Fruit fly (Drosophila melanogaster): ENCODE measurements around the gene CG14691.

CG14691 gene

dm6 chr3R:10761980-10762379 lies 6.5 kb upstream of the CG14691 start:
- TF ChIP-seq Dll (optimal IDR thresholded peaks at IDR 0.05) (no peak), EcR (GFP tag; optimal IDR thresholded peaks at IDR 0.05) (no peak), CG8478 (optimal IDR thresholded peaks at IDR 0.05) (no peak), psq (optimal IDR thresholded peaks at IDR 0.05) (no peak), usp (GFP tag; optimal IDR thresholded peaks at IDR 0.05) (no peak), pan (optimal IDR thresholded peaks at IDR 0.05) (no peak)

dm6 chr3R:10760966-10761855 lies 5.8 kb upstream of the CG14691 start, which contains the start of the genes MED7 and Cap-H2:
MED7 (minus strand) TSS chr3R:10761032.
Cap-H2 (plus strand) TSS chr3R:10761310.
- no peak for TF ChIP-seq Dll (optimal IDR thresholded peaks at IDR 0.05)
- peak; percentile 6 for TF ChIP-seq psq (optimal IDR thresholded peaks at IDR 0.05)

- no peak for TF ChIP-seq Dll (optimal IDR thresholded peaks at IDR 0.05)
- no peak for TF ChIP-seq psq (optimal IDR thresholded peaks at IDR 0.05)
- TF ChIP-seq CG8478 (optimal IDR thresholded peaks at IDR 0.05): no peak
- TF ChIP-seq EcR (GFP tag; optimal IDR thresholded peaks at IDR 0.05): no peak
- no peak for TF ChIP-seq usp (GFP tag; optimal IDR thresholded peaks at IDR 0.05)
- TF ChIP-seq pan (optimal IDR thresholded peaks at IDR 0.05): no peak
These were observed 4.0 kb upstream of the CG14691 start, which contains the start of gene CG31272 for dm6 chr3R:10759348-10759847. CG31272 (minus strand) TSS chr3R:10759398.

- no peak for TF ChIP-seq CG8478 (optimal IDR thresholded peaks at IDR 0.05)
- no peak for TF ChIP-seq pan (optimal IDR thresholded peaks at IDR 0.05)
- no peak for TF ChIP-seq usp (GFP tag; optimal IDR thresholded peaks at IDR 0.05)
- TF ChIP-seq Dll (optimal IDR thresholded peaks at IDR 0.05): no peak
- TF ChIP-seq EcR (GFP tag; optimal IDR thresholded peaks at IDR 0.05): no peak
- no peak for TF ChIP-seq psq (optimal IDR thresholded peaks at IDR 0.05)
These were observed 4.4 kb downstream of the CG14691 start, which contains the start of gene TkR86C for dm6 chr3R:10751061-10751460. TkR86C (minus strand) TSS chr3R:10751228.

- no peak for TF ChIP-seq usp (GFP tag; optimal IDR thresholded peaks at IDR 0.05)
- TF ChIP-seq pan (optimal IDR thresholded peaks at IDR 0.05): no peak
- no peak for TF ChIP-seq Dll (optimal IDR thresholded peaks at IDR 0.05)
- TF ChIP-seq EcR (GFP tag; optimal IDR thresholded peaks at IDR 0.05): no peak
These were observed 7.8 kb downstream of the CG14691 start for dm6 chr3R:10747650-10748049.

- no peak for TF ChIP-seq Dll (optimal IDR thresholded peaks at IDR 0.05)
- no peak for TF ChIP-seq usp (GFP tag; optimal IDR thresholded peaks at IDR 0.05)
- no peak for TF ChIP-seq psq (optimal IDR thresholded peaks at IDR 0.05)
- TF ChIP-seq CG8478 (optimal IDR thresholded peaks at IDR 0.05): no peak
- no peak for TF ChIP-seq pan (optimal IDR thresholded peaks at IDR 0.05)
- TF ChIP-seq EcR (GFP tag; optimal IDR thresholded peaks at IDR 0.05): no peak
These were observed 19.6 kb downstream of the CG14691 start, which contains the start of gene tomboy20 for dm6 chr3R:10735857-10736256. tomboy20 (minus strand) TSS chr3R:10735957.

- TF ChIP-seq Dll (optimal IDR thresholded peaks at IDR 0.05) (no peak), pan (optimal IDR thresholded peaks at IDR 0.05) (no peak), psq (optimal IDR thresholded peaks at IDR 0.05) (no peak), CG8478 (optimal IDR thresholded peaks at IDR 0.05) (no peak), usp (GFP tag; optimal IDR thresholded peaks at IDR 0.05) (no peak), EcR (GFP tag; optimal IDR thresholded peaks at IDR 0.05) (no peak)
These were observed 28.7 kb downstream of the CG14691 start for dm6 chr3R:10726714-10727113.

- TF ChIP-seq EcR (GFP tag; optimal IDR thresholded peaks at IDR 0.05) (no peak), pan (optimal IDR thresholded peaks at IDR 0.05) (no peak), usp (GFP tag; optimal IDR thresholded peaks at IDR 0.05) (no peak), Dll (optimal IDR thresholded peaks at IDR 0.05) (no peak), CG8478 (optimal IDR thresholded peaks at IDR 0.05) (no peak), psq (optimal IDR thresholded peaks at IDR 0.05) (no peak)
These were observed 40.9 kb downstream of the CG14691 start, which contains the start of gene CG4073 for dm6 chr3R:10714498-10714897. CG4073 (plus strand) TSS chr3R:10714798.

dm6 chr3R:10711148-10711547 lies 44.3 kb downstream of the CG14691 start, which contains the start of gene CG14689:
CG14689 (minus strand) TSS chr3R:10711248.
- no peak for TF ChIP-seq CG8478 (optimal IDR thresholded peaks at IDR 0.05)
- no peak for TF ChIP-seq Dll (optimal IDR thresholded peaks at IDR 0.05)
- TF ChIP-seq usp (GFP tag; optimal IDR thresholded peaks at IDR 0.05): no peak
- TF ChIP-seq psq (optimal IDR thresholded peaks at IDR 0.05): no peak
- no peak for TF ChIP-seq EcR (GFP tag; optimal IDR thresholded peaks at IDR 0.05)
- no peak for TF ChIP-seq pan (optimal IDR thresholded peaks at IDR 0.05)

dm6 chr3R:10709264-10709663 lies 46.2 kb downstream of the CG14691 start, which contains the start of gene CG31373:
CG31373 (minus strand) TSS chr3R:10709364.
- no peak for TF ChIP-seq psq (optimal IDR thresholded peaks at IDR 0.05)

dm6 chr3R:10708169-10708568 lies 47.3 kb downstream of the CG14691 start, which contains the start of gene CG31278:
CG31278 (minus strand) TSS chr3R:10708340.
- no peak for TF ChIP-seq EcR (GFP tag; optimal IDR thresholded peaks at IDR 0.05)

dm6 chr3R:10706763-10707162 lies 48.7 kb downstream of the CG14691 start, which contains the start of the genes CG31467 and CG14684:
CG31467 (minus strand) TSS chr3R:10706863.
CG14684 (plus strand) TSS chr3R:10706974.
- TF ChIP-seq Dll (optimal IDR thresholded peaks at IDR 0.05) (no peak), psq (optimal IDR thresholded peaks at IDR 0.05) (no peak), usp (GFP tag; optimal IDR thresholded peaks at IDR 0.05) (no peak), CG8478 (optimal IDR thresholded peaks at IDR 0.05) (no peak), EcR (GFP tag; optimal IDR thresholded peaks at IDR 0.05) (no peak)

All from whole organism.